Worm (Caenorhabditis elegans) whole organism, L1 larva: ENCODE data around the gene Y34B4A.7.

Source experiments
- alr-1 ChIP-seq: fragments of 200-800 bp; sonication (Bioruptor generic); optimal IDR thresholded peaks from 2 replicates; lab custom pipeline; 2018; ENCODE audit warnings: borderline replicate concordance, mild to moderate bottlenecking, missing genetic modification characterization, missing compliant biosample characterization
- nhr-237 ChIP-seq: fragments of 150-350 bp; optimal IDR thresholded peaks from 2 replicates; lab custom pipeline; 2014; ENCODE audit warnings: missing biosample characterization, missing genetic modification characterization
- nhr-85 ChIP-seq: sonication (generic microtip); peaks from one replicate; lab custom pipeline; 2016; ENCODE audit warnings: missing genetic modification characterization, inconsistent platforms, missing compliant biosample characterization

DNA sequence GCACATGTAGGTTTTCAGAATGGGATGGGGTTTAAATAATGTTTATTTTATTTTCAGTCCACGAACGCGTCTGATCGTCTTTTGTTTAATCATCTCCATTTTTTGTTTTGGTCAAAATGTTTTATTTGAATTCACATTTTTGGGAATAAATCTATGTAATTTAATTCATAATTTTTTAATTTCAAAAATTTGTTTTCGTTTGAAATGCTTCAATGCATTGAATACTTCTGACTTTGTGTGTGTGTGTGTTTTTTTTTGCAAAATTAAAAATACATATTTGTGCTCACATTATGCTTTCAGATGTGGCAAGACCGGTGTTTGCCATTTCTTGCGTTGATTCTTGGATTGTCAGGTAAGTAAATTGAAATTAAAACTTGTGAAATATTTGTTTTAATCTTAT is 10.8 kb downstream of the Y34B4A.7 start, which contains the start of gene nspg-13:
- no peak for TF ChIP-seq nhr-85
- no peak for TF ChIP-seq nhr-237 (tag; lab: Kevin White, UChicago)
- TF ChIP-seq alr-1 = no peak
